Worm (Caenorhabditis elegans): ENCODE measurements around the gene srx-5.

DNA sequence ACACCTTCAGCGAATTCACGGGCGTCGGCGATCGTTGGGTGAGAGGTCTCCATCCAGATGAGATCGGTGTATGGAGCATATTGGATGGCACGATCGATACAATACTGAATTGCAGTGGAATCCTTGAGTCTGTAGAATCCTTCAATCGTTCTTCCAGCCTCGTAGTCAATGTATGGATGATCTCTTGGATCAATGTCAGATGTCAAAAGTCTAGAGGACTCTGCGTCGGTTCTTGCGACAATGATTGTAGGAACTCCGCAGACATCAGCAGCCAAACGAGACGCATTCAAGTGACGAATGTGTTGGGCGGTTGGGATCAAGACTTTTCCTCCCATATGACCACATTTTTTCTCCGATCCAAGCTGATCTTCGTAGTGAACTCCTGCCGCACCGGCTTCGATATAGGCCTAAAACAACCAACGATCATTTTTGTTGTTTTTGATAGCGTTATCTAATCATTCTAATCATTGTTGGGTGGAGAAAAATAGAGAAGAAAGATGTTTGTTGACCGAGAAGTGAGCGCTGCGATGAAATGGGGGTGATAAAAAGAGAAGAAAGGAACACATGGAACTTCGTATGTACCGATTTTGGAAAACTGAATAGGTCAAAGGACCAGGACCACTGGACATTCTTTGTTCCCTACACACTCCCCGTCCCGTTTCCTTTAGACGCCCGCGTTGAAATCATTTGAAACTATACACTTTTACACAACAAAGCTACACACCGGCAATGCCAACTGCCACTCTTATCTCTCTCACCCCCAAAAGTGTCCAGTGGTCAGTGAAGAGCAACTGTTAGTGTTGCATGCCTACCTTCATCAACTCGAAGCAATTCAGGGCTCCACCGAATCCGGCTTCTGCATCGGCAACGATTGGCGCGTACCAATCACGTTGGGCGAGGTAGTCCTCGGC lies 26.9 kb downstream of the srx-5 start:
- TF ChIP-seq scrt-1 (GFP tag; IDR thresholded peaks at IDR 0.05) (no peak), B0310.2 (tag; optimal IDR thresholded peaks at IDR 0.05) (no peak), pes-1 (GFP tag; IDR thresholded peaks at IDR 0.05) (no peak), aly-1 (tag; optimal IDR thresholded peaks at IDR 0.05) (no peak), hmbx-1 (tag; optimal IDR thresholded peaks at IDR 0.05) (no peak), ets-7 (tag; optimal IDR thresholded peaks at IDR 0.05) (no peak), ama-1 (optimal IDR thresholded peaks at IDR 0.05) (no peak), tbx-11 (GFP tag; IDR thresholded peaks at IDR 0.05) (no peak), flt-1 (GFP tag; IDR thresholded peaks at IDR 0.05) (no peak), tra-4 (tag; optimal IDR thresholded peaks at IDR 0.05) (no peak), sea-1 (GFP tag; conservative IDR thresholded peaks at IDR 0.05) (no peak), ceh-13 (GFP tag; optimal IDR thresholded peaks at IDR 0.05) (no peak), ceh-36 (tag; optimal IDR thresholded peaks at IDR 0.05) (no peak)

Measured in whole organism, early embryonic.